Fruit fly (Drosophila melanogaster): ENCODE results near the gene ome.

ome gene

dm6 chr3L:14671546-14671945, 1.1 kb upstream of the ome start (continued):
- TF ChIP-seq dpn (GFP tag; optimal IDR thresholded peaks at IDR 0.05) (peak; percentile 13 to 33), CG17385 (GFP tag; optimal IDR thresholded peaks at IDR 0.05) (no peak), Gug (GFP tag; IDR thresholded peaks at IDR 0.05) (no peak), CG42726 (GFP tag; IDR thresholded peaks at IDR 0.05; ENCODE audit: partially characterized antibody) (no peak), CG33213 (GFP tag; optimal IDR thresholded peaks at IDR 0.05) (peak; percentile 61), CG2889 (GFP tag; IDR thresholded peaks at IDR 0.05) (no peak), insv (GFP tag; optimal IDR thresholded peaks at IDR 0.05) (no peak), CG13123 (GFP tag; optimal IDR thresholded peaks at IDR 0.05) (no peak), NK7.1 (GFP tag; optimal IDR thresholded peaks at IDR 0.05) (no peak), CG18011 (GFP tag; optimal IDR thresholded peaks at IDR 0.05) (no peak), luna (GFP tag; optimal IDR thresholded peaks at IDR 0.05) (no peak), toy (GFP tag; IDR thresholded peaks at IDR 0.05) (no peak), jigr1 (GFP tag; IDR thresholded peaks at IDR 0.05) (no peak), CG17361 (GFP tag; IDR thresholded peaks at IDR 0.05) (0 out of 3 replicates have a peak, but pooled peaks have one; percentile 28), unc-4 (GFP tag; IDR thresholded peaks at IDR 0.05; ENCODE audit: partially characterized antibody) (no peak), slp2 (GFP tag; optimal IDR thresholded peaks at IDR 0.05) (no peak), fru (optimal IDR thresholded peaks at IDR 0.05) (no peak), zen2 (GFP tag; IDR thresholded peaks at IDR 0.05; ENCODE audit: partially characterized antibody) (no peak), ind (GFP tag; optimal IDR thresholded peaks at IDR 0.05) (no peak), CG15073 (GFP tag; optimal IDR thresholded peaks at IDR 0.05) (peak; percentile 75), Trl (optimal IDR thresholded peaks at IDR 0.05) (no peak), Trl (GFP tag; optimal IDR thresholded peaks at IDR 0.05) (no peak), vvl (GFP tag; IDR thresholded peaks at IDR 0.05) (peak; percentile 56; the same call in 1 of the 2 replicates), Dip2 (GFP tag; IDR thresholded peaks at IDR 0.05) (peak; percentile 95), Lpt (GFP tag; optimal IDR thresholded peaks at IDR 0.05) (no peak), CG8290 (GFP tag; optimal IDR thresholded peaks at IDR 0.05) (no peak), CG8290 (tag; optimal IDR thresholded peaks at IDR 0.05) (peak in 1 of 2 experiments; percentile 34), pita (GFP tag; optimal IDR thresholded peaks at IDR 0.05) (peak; percentile 22), Pdp1 (GFP tag; optimal IDR thresholded peaks at IDR 0.05) (peak in 1 of 2 experiments; percentile 25), CG13775 (GFP tag; optimal IDR thresholded peaks at IDR 0.05) (no peak), CG12942 (GFP tag; optimal IDR thresholded peaks at IDR 0.05) (no peak), CG17186 (GFP tag; optimal IDR thresholded peaks at IDR 0.05) (no peak), HmgD (GFP tag; optimal IDR thresholded peaks at IDR 0.05) (peak; percentile 9), amos (GFP tag; IDR thresholded peaks at IDR 0.05; ENCODE audit: partially characterized antibody) (peak; percentile 43), tx (GFP tag; optimal IDR thresholded peaks at IDR 0.05) (no peak), CG7372 (GFP tag; IDR thresholded peaks at IDR 0.05) (no peak), stwl (tag; optimal IDR thresholded peaks at IDR 0.05) (peak; percentile 85), CG31441 (GFP tag; IDR thresholded peaks at IDR 0.05) (no peak), Hr78 (GFP tag; optimal IDR thresholded peaks at IDR 0.05) (no peak), CG17829 (tag; optimal IDR thresholded peaks at IDR 0.05) (peak; percentile 21), CG32767 (GFP tag; IDR thresholded peaks at IDR 0.05) (no peak), TFAM (GFP tag; optimal IDR thresholded peaks at IDR 0.05) (no peak), CG8089 (GFP tag; optimal IDR thresholded peaks at IDR 0.05) (no peak), HmgZ (tag; optimal IDR thresholded peaks at IDR 0.05) (peak; percentile 24), klu (GFP tag; IDR thresholded peaks at IDR 0.05) (no peak), Xbp1 (GFP tag; optimal IDR thresholded peaks at IDR 0.05) (peak; percentile 27), PHDP (tag; optimal IDR thresholded peaks at IDR 0.05) (no peak), so (GFP tag; IDR thresholded peaks at IDR 0.05) (no peak), CG1233 (GFP tag; optimal IDR thresholded peaks at IDR 0.05) (no peak), Scr (GFP tag; IDR thresholded peaks at IDR 0.05; ENCODE audit: partially characterized antibody) (no peak), grau (tag; optimal IDR thresholded peaks at IDR 0.05) (peak; percentile 15), CG18476 (GFP tag; optimal IDR thresholded peaks at IDR 0.05) (no peak), Hmr (GFP tag; optimal IDR thresholded peaks at IDR 0.05) (peak; percentile 35)

Measured in whole organism, embryonic.